Fruit fly (Drosophila melanogaster): ENCODE data around the gene p115.

- no peak for TF ChIP-seq Pif1B (GFP tag; optimal IDR thresholded peaks at IDR 0.05)
- no peak for TF ChIP-seq rn (GFP tag; IDR thresholded peaks at IDR 0.05)
- TF ChIP-seq CG14655 (GFP tag; optimal IDR thresholded peaks at IDR 0.05) = no peak
These were observed 42.2 kb downstream of the p115 start, which contains the start of gene Ubr3 for dm6 chrX:7935798-7936572.
